Worm (Caenorhabditis elegans) whole organism, young adult: ENCODE measurements around the gene ZK682.7.

Experiments
- B0019.2 ChIP-seq: fragments of 200-800 bp; sonication (Bioruptor generic); conservative IDR thresholded peaks from 2 replicates; pipeline ENCODE4 v1.3.6; 2022; ENCODE audit warnings: missing genetic modification reagents, missing genetic modification characterization, missing compliant biosample characterization
- D2030.7 ChIP-seq: fragments of 200-800 bp; sonication (Bioruptor generic); IDR thresholded peaks from 2 replicates; pipeline ENCODE4 v1.3.6; 2022; ENCODE audit warnings: missing genetic modification reagents, missing genetic modification characterization, missing compliant biosample characterization
- F23B12.7 ChIP-seq: sonication (generic microtip); optimal IDR thresholded peaks from 2 replicates; lab custom pipeline; 2017; ENCODE audit warnings: missing genetic modification characterization, mild to moderate bottlenecking, missing compliant biosample characterization, antibody characterized with exemption, moderate library complexity; ENCODE audit not compliant: insufficient read depth
- F39B2.1 ChIP-seq: fragments of 200-800 bp; sonication (Bioruptor generic); IDR thresholded peaks from 2 replicates; pipeline ENCODE4 v1.3.6; 2022; ENCODE audit warnings: missing genetic modification reagents, missing genetic modification characterization, missing compliant biosample characterization
- chd-7 ChIP-seq: sonication (generic microtip); optimal IDR thresholded peaks from 2 replicates; lab custom pipeline; 2016; ENCODE audit warnings: mild to moderate bottlenecking, missing genetic modification characterization, moderate library complexity, missing compliant biosample characterization
- dox-1 ChIP-seq: fragments of 200-800 bp; sonication (Bioruptor generic); IDR thresholded peaks from 2 replicates; pipeline ENCODE4 v1.3.6; 2022; ENCODE audit warnings: missing genetic modification reagents, missing genetic modification characterization, missing compliant biosample characterization
- madf-8 ChIP-seq: fragments of 200-800 bp; sonication (Bioruptor generic); conservative IDR thresholded peaks from 2 replicates; pipeline ENCODE4 v1.3.6; 2022; ENCODE audit warnings: missing genetic modification reagents, missing genetic modification characterization, missing compliant biosample characterization
- mxl-1 ChIP-seq: sonication (generic microtip); optimal IDR thresholded peaks from 2 replicates; lab custom pipeline; 2016; ENCODE audit warnings: missing genetic modification characterization, missing compliant biosample characterization
- nhr-80 ChIP-seq: sonication (generic microtip); optimal IDR thresholded peaks from 2 replicates; lab custom pipeline; 2016; ENCODE audit warnings: missing genetic modification characterization, missing compliant biosample characterization
- snpc-4 ChIP-seq, 5 experiments: fragments of 150-350 bp in 1 of 5; sonication (generic microtip) in 4 of 5; optimal IDR thresholded peaks; 2 replicates each; lab custom pipeline; 2014 to 2018; ENCODE audit warnings: missing genetic modification characterization in 5 of 5, missing biosample characterization in 3 of 5, antibody characterized with exemption in 2 of 5, mild to moderate bottlenecking in 2 of 5, missing compliant biosample characterization in 2 of 5, missing genotype in 2 of 5, moderate library complexity in 2 of 5, missing genetic modification reagents in 1 of 5
- unc-62 ChIP-seq: fragments of 150-350 bp; optimal IDR thresholded peaks from 2 replicates; lab custom pipeline; 2014; ENCODE audit warnings: missing biosample characterization, missing genetic modification reagents, missing genetic modification characterization
- zim-3 ChIP-seq: sonication (generic microtip); optimal IDR thresholded peaks from 2 replicates; lab custom pipeline; 2017; ENCODE audit warnings: mild to moderate bottlenecking, missing genetic modification characterization, moderate library complexity, missing compliant biosample characterization
- ztf-28 ChIP-seq: fragments of 200-800 bp; sonication (Bioruptor generic); IDR thresholded peaks from 2 replicates; pipeline ENCODE4 v1.3.6; 2022; ENCODE audit warnings: missing genetic modification reagents, missing genetic modification characterization, missing compliant biosample characterization

ce11 chrV:9266399-9266798 is 25.6 kb downstream of the ZK682.7 start, which contains the start of gene slc-17.7:
- TF ChIP-seq ztf-28 (GFP tag; lab: Robert Waterston, UW): no peak
- no peak for TF ChIP-seq nhr-80 (tag; lab: Kevin White, UChicago)
- no peak for TF ChIP-seq F39B2.1
- no peak for TF ChIP-seq D2030.7 (GFP tag; lab: Robert Waterston, UW)
- TF ChIP-seq B0019.2 (GFP tag; lab: Robert Waterston, UW): no peak
- TF ChIP-seq madf-8 (GFP tag; lab: Robert Waterston, UW): no peak
- TF ChIP-seq zim-3: no peak
- no peak for TF ChIP-seq chd-7
- no peak for TF ChIP-seq snpc-4 (GFP tag; optimal IDR thresholded peaks at IDR 0.05; lab: Kevin White, UChicago)
- TF ChIP-seq snpc-4 (tag; optimal IDR thresholded peaks at IDR 0.05; lab: Kevin White, UChicago): no peak
- TF ChIP-seq dox-1: no peak
- no peak for TF ChIP-seq mxl-1 (tag; lab: Kevin White, UChicago)
- no peak for TF ChIP-seq F23B12.7 (tag; lab: Kevin White, UChicago)
- TF ChIP-seq unc-62 (GFP tag; lab: Kevin White, UChicago): no peak
